Worm (Caenorhabditis elegans): ENCODE data around the gene Y57G11C.36.

ce11 chrIV:14806903-14807302 is 33.3 kb upstream of the Y57G11C.36 start, which contains the start of gene oig-5:
- TF ChIP-seq tab-1 (GFP tag; IDR thresholded peaks at IDR 0.05): no peak
- no peak for TF ChIP-seq ref-1 (GFP tag; conservative IDR thresholded peaks at IDR 0.05)
- TF ChIP-seq flt-1 (GFP tag; IDR thresholded peaks at IDR 0.05): no peak
- no peak for TF ChIP-seq klf-2 (GFP tag; conservative IDR thresholded peaks at IDR 0.05)
- no peak for TF ChIP-seq T22C8.4 (GFP tag; IDR thresholded peaks at IDR 0.05)
- TF ChIP-seq ztf-23 (GFP tag; IDR thresholded peaks at IDR 0.05): no peak
- no peak for TF ChIP-seq ztf-29 (GFP tag; IDR thresholded peaks at IDR 0.05)
- no peak for TF ChIP-seq cog-1 (tag; optimal IDR thresholded peaks at IDR 0.05)

All from whole organism, midembryonic.